Worm (Caenorhabditis elegans): ENCODE data around the gene clec-256.

The clec-256 gene

ce11 chrV:18771390-18771789 lies at the start of gene clec-256:
Gene clec-256 (plus strand): TSS chrV:18771690.
- no peak for TF ChIP-seq ztf-29 (GFP tag; IDR thresholded peaks at IDR 0.05)
- no peak for TF ChIP-seq flt-1 (GFP tag; IDR thresholded peaks at IDR 0.05)
- no peak for TF ChIP-seq tab-1 (GFP tag; IDR thresholded peaks at IDR 0.05)
- TF ChIP-seq med-1 (GFP tag; optimal IDR thresholded peaks at IDR 0.05; ENCODE audit: insufficient read depth), result no peak
- TF ChIP-seq cog-1 (tag; optimal IDR thresholded peaks at IDR 0.05), result no peak
- no peak for TF ChIP-seq klf-2 (GFP tag; conservative IDR thresholded peaks at IDR 0.05)

ce11 chrV:18721873-18722272 lies 49.6 kb upstream of the clec-256 start:
- no peak for TF ChIP-seq med-1 (GFP tag; optimal IDR thresholded peaks at IDR 0.05; ENCODE audit: insufficient read depth)
- no peak for TF ChIP-seq tab-1 (GFP tag; IDR thresholded peaks at IDR 0.05)
- TF ChIP-seq cog-1 (tag; optimal IDR thresholded peaks at IDR 0.05), result no peak
- no peak for TF ChIP-seq klf-2 (GFP tag; conservative IDR thresholded peaks at IDR 0.05)
- TF ChIP-seq ztf-23 (GFP tag; IDR thresholded peaks at IDR 0.05), result no peak
- no peak for TF ChIP-seq T22C8.4 (GFP tag; IDR thresholded peaks at IDR 0.05)
- TF ChIP-seq ztf-29 (GFP tag; IDR thresholded peaks at IDR 0.05), result no peak
- no peak for TF ChIP-seq flt-1 (GFP tag; IDR thresholded peaks at IDR 0.05)
- no peak for TF ChIP-seq ref-1 (GFP tag; conservative IDR thresholded peaks at IDR 0.05)

- TF ChIP-seq med-1 (GFP tag; optimal IDR thresholded peaks at IDR 0.05; ENCODE audit: insufficient read depth) (no peak), flt-1 (GFP tag; IDR thresholded peaks at IDR 0.05) (no peak), cog-1 (tag; optimal IDR thresholded peaks at IDR 0.05) (no peak), ztf-23 (GFP tag; IDR thresholded peaks at IDR 0.05) (no peak), klf-2 (GFP tag; conservative IDR thresholded peaks at IDR 0.05) (no peak), ref-1 (GFP tag; conservative IDR thresholded peaks at IDR 0.05) (no peak), T22C8.4 (GFP tag; IDR thresholded peaks at IDR 0.05) (0 out of 2 replicates have a peak, but pooled peaks have one; percentile 12), tab-1 (GFP tag; IDR thresholded peaks at IDR 0.05) (0 out of 2 replicates have a peak, but pooled peaks have one; percentile 53)
Observed at ce11 chrV:18722510-18723299, 48.8 kb upstream of the clec-256 start.

- TF ChIP-seq T22C8.4 (GFP tag; IDR thresholded peaks at IDR 0.05), result peak; percentile 99
- TF ChIP-seq ztf-23 (GFP tag; IDR thresholded peaks at IDR 0.05), result no peak
- peak; percentile 97 for TF ChIP-seq cog-1 (tag; optimal IDR thresholded peaks at IDR 0.05)
Observed at ce11 chrV:18723604-18724003, 47.9 kb upstream of the clec-256 start.

ce11 chrV:18724076-18724475 lies 47.4 kb upstream of the clec-256 start:
- TF ChIP-seq flt-1 (GFP tag; IDR thresholded peaks at IDR 0.05) (no peak), ztf-29 (GFP tag; IDR thresholded peaks at IDR 0.05) (no peak), ztf-23 (GFP tag; IDR thresholded peaks at IDR 0.05) (no peak), cog-1 (tag; optimal IDR thresholded peaks at IDR 0.05) (no peak), T22C8.4 (GFP tag; IDR thresholded peaks at IDR 0.05) (no peak), klf-2 (GFP tag; conservative IDR thresholded peaks at IDR 0.05) (no peak), ref-1 (GFP tag; conservative IDR thresholded peaks at IDR 0.05) (no peak), tab-1 (GFP tag; IDR thresholded peaks at IDR 0.05) (no peak), med-1 (GFP tag; optimal IDR thresholded peaks at IDR 0.05; ENCODE audit: insufficient read depth) (no peak)

ce11 chrV:18725858-18726257 lies 45.6 kb upstream of the clec-256 start:
- no peak for TF ChIP-seq tab-1 (GFP tag; IDR thresholded peaks at IDR 0.05)
- no peak for TF ChIP-seq klf-2 (GFP tag; conservative IDR thresholded peaks at IDR 0.05)
- no peak for TF ChIP-seq flt-1 (GFP tag; IDR thresholded peaks at IDR 0.05)
- TF ChIP-seq cog-1 (tag; optimal IDR thresholded peaks at IDR 0.05), result no peak
- no peak for TF ChIP-seq med-1 (GFP tag; optimal IDR thresholded peaks at IDR 0.05; ENCODE audit: insufficient read depth)
- no peak for TF ChIP-seq ref-1 (GFP tag; conservative IDR thresholded peaks at IDR 0.05)
- no peak for TF ChIP-seq ztf-23 (GFP tag; IDR thresholded peaks at IDR 0.05)
- TF ChIP-seq ztf-29 (GFP tag; IDR thresholded peaks at IDR 0.05), result no peak
- no peak for TF ChIP-seq T22C8.4 (GFP tag; IDR thresholded peaks at IDR 0.05)

ce11 chrV:18729324-18729924 lies 42.1 kb upstream of the clec-256 start, which contains the start of gene asp-19:
Gene asp-19 (minus strand): TSS chrV:18729374.
- TF ChIP-seq klf-2 (GFP tag; conservative IDR thresholded peaks at IDR 0.05) (no peak), tab-1 (GFP tag; IDR thresholded peaks at IDR 0.05) (no peak), med-1 (GFP tag; optimal IDR thresholded peaks at IDR 0.05; ENCODE audit: insufficient read depth) (no peak), ref-1 (GFP tag; conservative IDR thresholded peaks at IDR 0.05) (no peak), ztf-29 (GFP tag; IDR thresholded peaks at IDR 0.05) (no peak), cog-1 (tag; optimal IDR thresholded peaks at IDR 0.05) (no peak), flt-1 (GFP tag; IDR thresholded peaks at IDR 0.05) (no peak), T22C8.4 (GFP tag; IDR thresholded peaks at IDR 0.05) (no peak), ztf-23 (GFP tag; IDR thresholded peaks at IDR 0.05) (no peak)

ce11 chrV:18731579-18732041 lies 39.9 kb upstream of the clec-256 start, which contains the start of the genes asp-18 and scl-19:
Gene asp-18 (minus strand): TSS chrV:18731679.
Gene scl-19 (plus strand): TSS chrV:18731991.
- no peak for TF ChIP-seq med-1 (GFP tag; optimal IDR thresholded peaks at IDR 0.05; ENCODE audit: insufficient read depth)

- no peak for TF ChIP-seq ref-1 (GFP tag; conservative IDR thresholded peaks at IDR 0.05)
- no peak for TF ChIP-seq T22C8.4 (GFP tag; IDR thresholded peaks at IDR 0.05)
- no peak for TF ChIP-seq flt-1 (GFP tag; IDR thresholded peaks at IDR 0.05)
- TF ChIP-seq cog-1 (tag; optimal IDR thresholded peaks at IDR 0.05), result no peak
- TF ChIP-seq ztf-29 (GFP tag; IDR thresholded peaks at IDR 0.05), result no peak
- no peak for TF ChIP-seq ztf-23 (GFP tag; IDR thresholded peaks at IDR 0.05)
- no peak for TF ChIP-seq tab-1 (GFP tag; IDR thresholded peaks at IDR 0.05)
- TF ChIP-seq med-1 (GFP tag; optimal IDR thresholded peaks at IDR 0.05; ENCODE audit: insufficient read depth), result no peak
- TF ChIP-seq klf-2 (GFP tag; conservative IDR thresholded peaks at IDR 0.05), result no peak
Observed at ce11 chrV:18733942-18734341, 37.5 kb upstream of the clec-256 start.

Data from whole organism, midembryonic.